Worm (Caenorhabditis elegans) whole organism, L4 larva: Measurements from ENCODE around the gene F18E9.1.

ENCODE experiments used
- F10B5.3 ChIP-seq: sonication (generic microtip); optimal IDR thresholded peaks from 2 replicates; lab custom pipeline; 2016; ENCODE audit warnings: mild to moderate bottlenecking, missing genetic modification characterization, missing compliant biosample characterization
- F26F4.8 ChIP-seq: fragments of 200-800 bp; sonication (Bioruptor generic); conservative IDR thresholded peaks from 2 replicates; pipeline ENCODE4 v1.3.6; 2022; ENCODE audit warnings: missing genetic modification characterization, missing compliant biosample characterization
- F49E8.2 ChIP-seq: sonication (generic microtip); optimal IDR thresholded peaks from 2 replicates; lab custom pipeline; 2016; ENCODE audit warnings: missing compliant biosample characterization, mild to moderate bottlenecking, missing genetic modification characterization, borderline replicate concordance
- Y105C5A.15 ChIP-seq: fragments of 200-800 bp; sonication (Bioruptor generic); IDR thresholded peaks from 2 replicates; pipeline ENCODE4 v1.3.6; 2022; ENCODE audit warnings: missing genetic modification characterization, missing compliant biosample characterization
- ZK337.2 ChIP-seq: fragments of 200-800 bp; sonication (Bioruptor generic); IDR thresholded peaks from 2 replicates; pipeline ENCODE4 v1.3.6; 2022; ENCODE audit warnings: missing genetic modification reagents, missing genetic modification characterization, missing compliant biosample characterization
- aha-1 ChIP-seq: fragments of 150-350 bp; peaks from one replicate; lab custom pipeline; 2014; ENCODE audit warnings: missing biosample characterization, missing genetic modification characterization
- ama-1 ChIP-seq: fragments of 150-350 bp; optimal IDR thresholded peaks from 2 replicates; lab custom pipeline; 2014; ENCODE audit warnings: inconsistent platforms, mixed read lengths
- attf-4 ChIP-seq: sonication (generic microtip); optimal IDR thresholded peaks from 3 replicates; lab custom pipeline; 2017; ENCODE audit warnings: missing biosample characterization, missing genetic modification characterization
- ceh-20 ChIP-seq: fragments of 200-800 bp; sonication (Bioruptor generic); IDR thresholded peaks from 2 replicates; pipeline ENCODE4 v1.3.6; 2022; ENCODE audit warnings: missing genetic modification reagents, missing genetic modification characterization, missing compliant biosample characterization
- ceh-32 ChIP-seq: sonication (generic microtip); optimal IDR thresholded peaks from 2 replicates; lab custom pipeline; 2016; ENCODE audit warnings: mild to moderate bottlenecking, missing genetic modification characterization, missing compliant biosample characterization; ENCODE audit not compliant: poor library complexity
- ceh-44 ChIP-seq: fragments of 200-800 bp; sonication (Bioruptor generic); IDR thresholded peaks from 2 replicates; pipeline ENCODE4 v1.3.6; 2022; ENCODE audit warnings: missing genetic modification reagents, missing genetic modification characterization, missing compliant biosample characterization
- daf-12 ChIP-seq: fragments of 150-350 bp; optimal IDR thresholded peaks from 2 replicates; lab custom pipeline; 2014; ENCODE audit warnings: missing biosample characterization, missing genetic modification reagents, missing genetic modification characterization
- daf-19 ChIP-seq: fragments of 200-800 bp; sonication (Bioruptor generic); conservative IDR thresholded peaks from 2 replicates; pipeline ENCODE4 v1.3.6; 2022; ENCODE audit warnings: missing genetic modification characterization, missing compliant biosample characterization
- dmd-6 ChIP-seq: fragments of 200-800 bp; sonication (Bioruptor generic); IDR thresholded peaks from 2 replicates; pipeline ENCODE4 v1.3.6; 2022; ENCODE audit warnings: missing genetic modification reagents, missing genetic modification characterization, missing compliant biosample characterization
- dmd-9 ChIP-seq: fragments of 200-800 bp; sonication (Bioruptor generic); IDR thresholded peaks from 2 replicates; pipeline ENCODE4 v1.3.6; 2022; ENCODE audit warnings: missing genetic modification reagents, missing genetic modification characterization, missing compliant biosample characterization
- dve-1 ChIP-seq: sonication (generic microtip); optimal IDR thresholded peaks from 2 replicates; lab custom pipeline; 2017; ENCODE audit warnings: antibody characterized with exemption, mild to moderate bottlenecking, missing genetic modification characterization, missing compliant biosample characterization; ENCODE audit not compliant: insufficient read depth
- egl-27 ChIP-seq: sonication (generic microtip); optimal IDR thresholded peaks from 3 replicates; lab custom pipeline; 2017; ENCODE audit warnings: missing biosample characterization, missing genetic modification reagents, missing genetic modification characterization
- egl-43 ChIP-seq: fragments of 200-800 bp; sonication (Bioruptor generic); IDR thresholded peaks from 2 replicates; pipeline ENCODE4 v1.3.6; 2022; ENCODE audit warnings: missing genetic modification reagents, missing genetic modification characterization, missing compliant biosample characterization
- gei-8 ChIP-seq: fragments of 200-800 bp; sonication (Bioruptor generic); optimal IDR thresholded peaks from 2 replicates; lab custom pipeline; 2018; ENCODE audit warnings: mild to moderate bottlenecking, missing genetic modification characterization, missing compliant biosample characterization
- hlh-11 ChIP-seq: fragments of 200-800 bp; sonication (Bioruptor generic); optimal IDR thresholded peaks from 2 replicates; lab custom pipeline; 2018; ENCODE audit warnings: mild to moderate bottlenecking, missing genetic modification characterization, missing compliant biosample characterization
- jun-1 ChIP-seq: fragments of 150-350 bp; optimal IDR thresholded peaks from 2 replicates; lab custom pipeline; 2014; ENCODE audit warnings: missing biosample characterization, missing genetic modification reagents, missing genetic modification characterization
- lin-1 ChIP-seq: fragments of 200-800 bp; sonication (Bioruptor generic); IDR thresholded peaks from 2 replicates; pipeline ENCODE4 v1.3.6; 2022; ENCODE audit warnings: missing genetic modification reagents, missing genetic modification characterization, missing compliant biosample characterization
- lin-38 ChIP-seq: fragments of 200-800 bp; sonication (Bioruptor generic); IDR thresholded peaks from 2 replicates; pipeline ENCODE4 v1.3.6; 2022; ENCODE audit warnings: missing genetic modification reagents, missing genetic modification characterization, missing compliant biosample characterization
- lir-3 ChIP-seq: sonication (generic microtip); optimal IDR thresholded peaks from 2 replicates; lab custom pipeline; 2016; ENCODE audit warnings: mild to moderate bottlenecking, missing genetic modification characterization, missing compliant biosample characterization
- lsy-2 ChIP-seq, 2 experiments: fragments of 150-350 bp in 1 of 2; sonication (generic microtip) in 1 of 2; optimal IDR thresholded peaks; 2 replicates each; lab custom pipeline; 2014 to 2017; ENCODE audit warnings: missing biosample characterization in 2 of 2, missing genetic modification characterization in 2 of 2
- madf-9 ChIP-seq: fragments of 200-800 bp; sonication (Bioruptor generic); conservative IDR thresholded peaks from 2 replicates; pipeline ENCODE4 v1.3.6; 2022; ENCODE audit warnings: missing genetic modification reagents, missing genetic modification characterization, missing compliant biosample characterization
- mdl-1 ChIP-seq, 2 experiments: fragments of 150-350 bp in 1 of 2; sonication (generic microtip) in 1 of 2; optimal IDR thresholded peaks; 2 replicates each; lab custom pipeline; 2014 to 2017; ENCODE audit warnings: missing biosample characterization in 2 of 2, missing genetic modification characterization in 2 of 2
- mxl-2 ChIP-seq: fragments of 200-800 bp; sonication (Bioruptor generic); conservative IDR thresholded peaks from 2 replicates; pipeline ENCODE4 v1.3.6; 2022; ENCODE audit warnings: missing genetic modification reagents, missing genetic modification characterization, missing compliant biosample characterization
- nhr-42 ChIP-seq: fragments of 200-800 bp; sonication (Bioruptor generic); IDR thresholded peaks from 2 replicates; pipeline ENCODE4 v1.3.6; 2022; ENCODE audit warnings: missing genetic modification characterization, missing compliant biosample characterization
- nhr-48 ChIP-seq: sonication (generic microtip); optimal IDR thresholded peaks from 2 replicates; lab custom pipeline; 2016; ENCODE audit warnings: mild to moderate bottlenecking, missing genetic modification characterization, missing compliant biosample characterization
- nhr-6 ChIP-seq: fragments of 150-350 bp; optimal IDR thresholded peaks from 2 replicates; lab custom pipeline; 2014; ENCODE audit warnings: missing biosample characterization, missing genetic modification characterization
- pha-4 ChIP-seq, 2 experiments: fragments of 150-350 bp in 1 of 2; fragments of 200-800 bp in 1 of 2; sonication (Bioruptor generic) in 1 of 2; IDR thresholded peaks in 1 of 2; optimal IDR thresholded peaks in 1 of 2; 2 replicates each; pipeline versions ENCODE4 v1.3.6 to Lab custom; 2014 to 2022; ENCODE audit warnings: missing genetic modification characterization in 2 of 2, missing genetic modification reagents in 2 of 2, missing biosample characterization in 1 of 2, missing compliant biosample characterization in 1 of 2
- php-3 ChIP-seq: fragments of 200-800 bp; sonication (Bioruptor generic); IDR thresholded peaks from 2 replicates; pipeline ENCODE4 v1.3.6; 2022; ENCODE audit warnings: missing genetic modification reagents, missing genetic modification characterization, missing compliant biosample characterization
- rbr-2 ChIP-seq: sonication (generic microtip); optimal IDR thresholded peaks from 2 replicates; lab custom pipeline; 2016; ENCODE audit warnings: missing genotype, missing genetic modification characterization, missing compliant biosample characterization
- set-16 ChIP-seq: fragments of 200-800 bp; sonication (Bioruptor generic); IDR thresholded peaks from 2 replicates; pipeline ENCODE4 v1.3.6; 2022; ENCODE audit warnings: missing genetic modification reagents, missing genetic modification characterization, missing compliant biosample characterization
- snpc-4 ChIP-seq: fragments of 150-350 bp; optimal IDR thresholded peaks from 2 replicates; lab custom pipeline; 2014; ENCODE audit warnings: missing biosample characterization, missing genetic modification characterization
- tag-97 ChIP-seq: fragments of 200-800 bp; sonication (Bioruptor generic); IDR thresholded peaks from 2 replicates; pipeline ENCODE4 v1.3.6; 2022; ENCODE audit warnings: missing genetic modification characterization, missing compliant biosample characterization
- unc-130 ChIP-seq: sonication (generic microtip); optimal IDR thresholded peaks from 2 replicates; lab custom pipeline; 2016; ENCODE audit warnings: missing genetic modification reagents, missing genetic modification characterization, missing compliant biosample characterization
- unc-39 ChIP-seq: sonication (generic microtip); optimal IDR thresholded peaks from 2 replicates; lab custom pipeline; 2017; ENCODE audit warnings: missing biosample characterization, missing genetic modification characterization
- vab-7 ChIP-seq: fragments of 200-800 bp; sonication (Bioruptor generic); IDR thresholded peaks from 2 replicates; pipeline ENCODE4 v1.3.6; 2022; ENCODE audit warnings: missing genetic modification reagents, missing genetic modification characterization, missing compliant biosample characterization
- zfp-3 ChIP-seq: fragments of 200-800 bp; sonication (Bioruptor generic); conservative IDR thresholded peaks from 2 replicates; pipeline ENCODE4 v1.3.6; 2022; ENCODE audit warnings: missing genetic modification reagents, missing genetic modification characterization, missing compliant biosample characterization
- zip-2 ChIP-seq: fragments of 150-350 bp; optimal IDR thresholded peaks from 2 replicates; lab custom pipeline; 2014; ENCODE audit warnings: missing biosample characterization, missing genetic modification characterization

F18E9.1 gene

DNA sequence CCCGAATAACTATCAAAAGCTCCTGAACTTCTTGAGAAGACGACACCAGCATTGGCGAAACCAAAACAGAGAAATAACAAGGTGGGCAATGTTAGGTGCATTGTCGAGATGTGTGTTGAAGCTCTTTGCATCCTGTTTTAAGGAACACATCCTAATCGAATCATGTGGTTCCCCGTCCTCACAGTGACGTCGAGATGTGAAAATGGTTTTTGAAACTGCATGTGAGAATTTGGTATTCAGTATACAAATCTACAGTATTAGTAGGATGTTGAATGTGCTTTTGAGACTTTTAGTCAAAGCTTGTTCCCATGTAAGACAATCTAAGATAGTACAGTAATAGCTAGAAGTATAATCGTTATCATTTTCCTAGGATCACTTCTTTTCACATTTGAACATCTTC is 3.7 kb upstream of the F18E9.1 start, which contains the start of gene F18E9.7:
F18E9.7 (minus strand) TSS at position 101 of the 400 bp plus-strand sequence.
- TF ChIP-seq dmd-9 (GFP tag; lab: Robert Waterston, UW) (no peak), nhr-48 (tag; lab: Kevin White, UChicago) (no peak), daf-12 (tag; lab: Kevin White, UChicago) (no peak), ZK337.2 (GFP tag; lab: Robert Waterston, UW) (no peak), zip-2 (tag; lab: Kevin White, UChicago) (no peak), attf-4 (tag; lab: Kevin White, UChicago) (no peak), unc-39 (tag; lab: Kevin White, UChicago) (no peak), vab-7 (GFP tag; lab: Robert Waterston, UW) (no peak), lsy-2 (tag; optimal IDR thresholded peaks at IDR 0.05; lab: Kevin White, UChicago) (no peak), nhr-6 (tag; lab: Kevin White, UChicago) (no peak), ceh-32 (no peak)

DNA sequence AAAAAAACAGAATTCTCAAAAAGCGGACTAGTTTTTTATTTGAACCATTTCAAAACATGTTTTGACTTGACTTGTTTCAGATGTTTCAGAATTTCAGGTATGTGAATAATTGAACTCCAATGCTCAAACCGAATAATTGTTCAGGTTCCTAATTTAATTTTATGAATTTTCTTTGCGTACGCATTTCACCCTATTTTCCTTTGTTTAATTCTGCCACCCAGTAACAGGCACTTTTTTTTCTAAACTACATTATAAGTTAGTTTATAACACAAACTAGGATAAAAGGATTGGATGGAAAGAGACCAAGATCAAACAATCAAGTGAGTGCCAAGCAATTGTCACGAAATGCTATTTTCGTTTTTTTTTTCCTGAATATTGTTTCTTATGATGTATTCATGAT is 2.8 kb upstream of the F18E9.1 start:
- TF ChIP-seq aha-1 (tag; lab: Kevin White, UChicago) (peak; percentile 93), mdl-1 (tag; optimal IDR thresholded peaks at IDR 0.05; lab: Kevin White, UChicago) (no peak)
- TF ChIP-seq, all 104 proteins: peak for 1

DNA sequence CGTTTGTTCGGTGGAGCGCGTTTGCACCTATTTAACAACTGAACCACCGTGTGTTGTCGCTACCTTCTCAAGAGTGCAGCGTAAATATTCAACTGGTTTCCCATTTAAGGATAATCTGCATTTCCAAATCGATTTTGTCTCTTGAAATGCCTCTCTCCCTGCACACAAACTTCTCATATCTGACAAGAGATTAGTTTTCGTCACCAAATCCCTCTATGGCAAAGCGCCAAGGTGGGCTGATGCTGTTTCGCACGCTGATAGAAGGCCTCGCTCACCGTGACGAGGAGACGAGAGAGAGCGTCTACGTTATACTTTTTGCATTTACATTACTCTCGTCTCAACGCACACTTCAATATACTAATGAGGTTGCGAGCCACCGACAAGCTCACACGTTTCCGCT is 1.6 kb upstream of the F18E9.1 start:
- TF ChIP-seq zip-2 (tag; lab: Kevin White, UChicago) (no peak), daf-19 (GFP tag; lab: Robert Waterston, UW) (no peak), ceh-20 (GFP tag; lab: Robert Waterston, UW) (no peak), zfp-3 (GFP tag; lab: Robert Waterston, UW) (no peak), nhr-42 (GFP tag; lab: Robert Waterston, UW) (no peak), lin-38 (GFP tag; lab: Robert Waterston, UW) (no peak), php-3 (GFP tag; lab: Robert Waterston, UW) (no peak), dve-1 (no peak), snpc-4 (tag; lab: Kevin White, UChicago) (no peak), lin-1 (no peak), lir-3 (tag; lab: Kevin White, UChicago) (no peak), mxl-2 (GFP tag; lab: Robert Waterston, UW) (no peak), F26F4.8 (GFP tag; lab: Robert Waterston, UW) (no peak), jun-1 (tag; lab: Kevin White, UChicago) (no peak), ama-1 (lab: Kevin White, UChicago) (no peak), dmd-6 (GFP tag; lab: Robert Waterston, UW) (no peak), nhr-6 (tag; lab: Kevin White, UChicago) (no peak)

DNA sequence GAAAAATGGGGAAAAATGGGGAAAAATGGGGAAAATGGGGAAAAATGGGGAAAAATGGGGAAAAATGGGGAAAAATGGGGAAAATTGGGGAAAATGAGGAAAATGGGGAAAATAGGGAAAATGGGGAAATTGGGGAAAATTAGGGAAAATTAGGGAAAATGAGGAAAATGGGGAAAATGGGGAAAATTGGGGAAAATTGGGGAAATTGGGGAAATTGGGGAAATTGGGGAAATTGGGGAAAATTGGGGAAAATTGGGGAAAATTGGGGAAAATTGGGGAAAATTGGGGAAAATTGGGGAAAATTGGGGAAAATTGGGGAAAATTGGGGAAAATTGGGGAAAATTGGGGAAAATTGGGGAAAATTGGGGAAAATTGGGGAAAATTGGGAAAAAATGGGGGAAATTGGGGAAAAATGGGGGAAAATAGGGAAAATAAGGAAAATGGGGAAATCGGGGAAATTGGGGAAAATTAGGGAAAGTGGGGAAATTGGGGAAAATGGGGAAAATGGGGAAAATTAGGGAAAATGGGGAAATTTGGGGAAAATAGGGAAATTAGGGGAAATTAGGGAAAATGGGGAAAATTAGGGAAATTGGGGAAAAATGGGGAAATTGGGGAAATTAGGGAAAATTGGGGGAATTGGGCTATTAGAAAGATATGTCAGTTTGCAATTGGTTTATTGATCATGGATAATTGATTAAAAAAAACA is 1.5 kb downstream of the F18E9.1 start:
- TF ChIP-seq unc-130 (no peak), madf-9 (GFP tag; lab: Robert Waterston, UW) (0 out of 2 replicates have a peak, but pooled peaks have one; percentile 39), nhr-42 (GFP tag; lab: Robert Waterston, UW) (peak; percentile 34; the same call in 1 of the 2 replicates)

DNA sequence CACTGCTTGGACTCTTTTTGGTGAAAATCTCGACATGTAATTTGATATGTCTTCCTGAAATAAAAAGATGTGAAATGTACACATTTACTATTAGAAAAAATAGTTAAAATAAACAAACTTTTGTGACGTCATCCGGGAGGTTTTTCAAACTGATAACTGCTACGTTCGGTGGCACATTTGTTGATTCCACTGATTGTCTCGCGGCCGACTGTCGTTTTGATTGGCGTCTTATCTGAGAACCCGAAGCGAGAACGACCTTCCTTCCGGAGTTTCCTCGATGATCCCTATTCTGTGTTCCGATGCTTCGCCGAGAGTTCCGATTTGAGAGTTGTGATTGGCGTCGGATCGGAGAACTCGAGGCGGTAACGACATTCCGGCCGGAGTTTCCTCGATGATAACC is 2.8 kb downstream of the F18E9.1 start:
- TF ChIP-seq tag-97 (GFP tag; lab: Robert Waterston, UW) (no peak), F26F4.8 (GFP tag; lab: Robert Waterston, UW) (no peak), nhr-6 (tag; lab: Kevin White, UChicago) (no peak), egl-27 (tag; lab: Kevin White, UChicago) (no peak), Y105C5A.15 (GFP tag; lab: Robert Waterston, UW) (no peak), F10B5.3 (tag; lab: Kevin White, UChicago) (no peak), set-16 (peak; percentile 32; the same call in 1 of the 2 replicates), pha-4 (GFP tag; IDR thresholded peaks at IDR 0.05; lab: Robert Waterston, UW) (no peak), pha-4 (tag; optimal IDR thresholded peaks at IDR 0.05; lab: Kevin White, UChicago) (no peak), egl-43 (GFP tag; lab: Robert Waterston, UW) (no peak), lir-3 (tag; lab: Kevin White, UChicago) (no peak), F49E8.2 (tag; lab: Kevin White, UChicago) (no peak), attf-4 (tag; lab: Kevin White, UChicago) (no peak), ZK337.2 (GFP tag; lab: Robert Waterston, UW) (no peak), rbr-2 (tag; lab: Kevin White, UChicago) (no peak), gei-8 (GFP tag; lab: Kevin White, UChicago) (no peak), hlh-11 (tag; lab: Kevin White, UChicago) (peak; percentile 79), ceh-44 (no peak)
